Worm (Caenorhabditis elegans) whole organism, L2 larva: ENCODE measurements around the gene F37B12.3.

ENCODE experiments used
- C34F6.9 ChIP-seq: fragments of 150-350 bp; optimal IDR thresholded peaks from 2 replicates; lab custom pipeline; 2014; ENCODE audit warnings: missing biosample characterization, missing genetic modification characterization
- F13H6.1 ChIP-seq: sonication (generic microtip); optimal IDR thresholded peaks from 2 replicates; lab custom pipeline; 2016; ENCODE audit warnings: missing genetic modification characterization, missing compliant biosample characterization
- alr-1 ChIP-seq: fragments of 150-350 bp; optimal IDR thresholded peaks from 2 replicates; lab custom pipeline; 2014; ENCODE audit warnings: missing biosample characterization, missing genetic modification characterization
- egl-27 ChIP-seq: sonication (generic microtip); optimal IDR thresholded peaks from 3 replicates; lab custom pipeline; 2017; ENCODE audit warnings: missing biosample characterization, missing genetic modification reagents, missing genetic modification characterization
- gmeb-1 ChIP-seq: fragments of 150-350 bp; optimal IDR thresholded peaks from 2 replicates; lab custom pipeline; 2014; ENCODE audit warnings: missing biosample characterization, missing genetic modification characterization
- lin-39 ChIP-seq: fragments of 150-350 bp; optimal IDR thresholded peaks from 2 replicates; lab custom pipeline; 2014; ENCODE audit warnings: missing biosample characterization, missing genetic modification reagents, missing genetic modification characterization
- mdl-1 ChIP-seq, 2 experiments: fragments of 150-350 bp in 1 of 2; sonication (generic microtip) in 1 of 2; optimal IDR thresholded peaks; 2 replicates each; lab custom pipeline; 2017; ENCODE audit warnings: missing biosample characterization in 2 of 2, missing genetic modification characterization in 2 of 2
- nhr-11 ChIP-seq: fragments of 150-350 bp; optimal IDR thresholded peaks from 2 replicates; lab custom pipeline; 2014; ENCODE audit warnings: missing biosample characterization, missing genetic modification characterization
- nhr-21 ChIP-seq: fragments of 150-350 bp; optimal IDR thresholded peaks from 2 replicates; lab custom pipeline; 2014; ENCODE audit warnings: missing biosample characterization, missing genetic modification characterization
- nhr-23 ChIP-seq: fragments of 150-350 bp; optimal IDR thresholded peaks from 2 replicates; lab custom pipeline; 2014; ENCODE audit warnings: missing biosample characterization, missing genetic modification reagents, missing genetic modification characterization
- nhr-237 ChIP-seq: fragments of 150-350 bp; optimal IDR thresholded peaks from 2 replicates; lab custom pipeline; 2014; ENCODE audit warnings: missing biosample characterization, missing genetic modification characterization
- sem-4 ChIP-seq: fragments of 150-350 bp; optimal IDR thresholded peaks from 2 replicates; lab custom pipeline; 2014; ENCODE audit warnings: missing biosample characterization, missing genetic modification reagents, missing genetic modification characterization
- skn-1 ChIP-seq: sonication (generic microtip); optimal IDR thresholded peaks from 2 replicates; lab custom pipeline; 2017; ENCODE audit warnings: missing biosample characterization, missing genetic modification characterization
- unc-62 ChIP-seq: fragments of 150-350 bp; optimal IDR thresholded peaks from 2 replicates; lab custom pipeline; 2014; ENCODE audit warnings: missing biosample characterization, missing genetic modification reagents, missing genetic modification characterization
- zag-1 ChIP-seq: fragments of 150-350 bp; optimal IDR thresholded peaks from 2 replicates; lab custom pipeline; 2014; ENCODE audit warnings: missing biosample characterization, missing genetic modification characterization
- ztf-4 ChIP-seq: fragments of 150-350 bp; optimal IDR thresholded peaks from 2 replicates; lab custom pipeline; 2014; ENCODE audit warnings: missing biosample characterization, missing genetic modification characterization

Gene F37B12.3

DNA sequence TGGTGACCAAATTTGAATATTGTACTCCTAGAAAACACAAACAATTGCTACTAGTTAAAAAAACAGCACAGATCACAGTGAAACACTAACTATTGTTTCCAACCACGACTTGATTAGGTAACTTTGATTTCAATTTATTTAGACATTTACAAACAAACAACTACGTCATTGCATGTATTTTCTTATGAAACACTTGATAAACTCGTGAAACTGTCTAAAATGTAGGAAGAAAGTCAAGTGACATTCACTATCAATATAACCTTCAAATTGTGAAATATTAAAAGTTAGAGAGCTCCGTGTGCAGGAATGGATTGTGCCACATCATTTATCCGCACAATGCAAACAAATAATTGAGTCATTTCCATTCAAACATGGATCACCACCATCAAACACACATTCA, 50.9 kb downstream of the F37B12.3 start:
- TF ChIP-seq gmeb-1 = no peak
- TF ChIP-seq zag-1 (tag; lab: Kevin White, UChicago) = no peak
- TF ChIP-seq egl-27 (tag; lab: Kevin White, UChicago) = no peak
- TF ChIP-seq mdl-1 (tag; optimal IDR thresholded peaks at IDR 0.05; lab: Kevin White, UChicago) = no peak
- no peak for TF ChIP-seq nhr-11 (tag; lab: Kevin White, UChicago)
- TF ChIP-seq sem-4 (tag; lab: Kevin White, UChicago) = no peak
- no peak for TF ChIP-seq F13H6.1
- TF ChIP-seq ztf-4 = no peak
- no peak for TF ChIP-seq unc-62 (GFP tag; lab: Kevin White, UChicago)
- no peak for TF ChIP-seq alr-1 (tag; lab: Kevin White, UChicago)
- TF ChIP-seq nhr-237 (tag; lab: Kevin White, UChicago) = no peak
- no peak for TF ChIP-seq skn-1 (tag; lab: Kevin White, UChicago)
- TF ChIP-seq lin-39 = no peak
- no peak for TF ChIP-seq C34F6.9 (tag; lab: Kevin White, UChicago)
- TF ChIP-seq nhr-21 (tag; lab: Kevin White, UChicago) = no peak
- TF ChIP-seq nhr-23 (tag; lab: Kevin White, UChicago) = no peak
